Fruit fly (Drosophila melanogaster) whole organism, embryonic: ENCODE measurements around the gene mei-218.

Source experiments
- Camta ChIP-seq: fragments of 200-800 bp; sonication (Bioruptor generic); optimal IDR thresholded peaks from 2 replicates; lab custom pipeline; 2016; ENCODE audit warnings: missing biosample characterization, missing genetic modification characterization
- Jarid2 ChIP-seq: fragments of 200-800 bp; sonication (Bioruptor generic); optimal IDR thresholded peaks from 3 replicates; lab custom pipeline; 2017; ENCODE audit warnings: mild to moderate bottlenecking, missing biosample characterization, missing genetic modification reagents, missing genetic modification characterization
- ash1 ChIP-seq: fragments of 200-800 bp; sonication (Bioruptor generic); optimal IDR thresholded peaks from 2 replicates; lab custom pipeline; 2018; ENCODE audit warnings: missing biosample characterization, mild to moderate bottlenecking, missing genetic modification characterization
- ham ChIP-seq: fragments of 200-800 bp; sonication (Bioruptor generic); IDR thresholded peaks from 2 replicates; pipeline ENCODE4 v1.3.6; 2022; ENCODE audit warnings: missing biosample characterization, missing genetic modification characterization
- pita ChIP-seq: fragments of 200-800 bp; sonication (Bioruptor generic); optimal IDR thresholded peaks from 2 replicates; lab custom pipeline; 2017; ENCODE audit warnings: missing biosample characterization, mild to moderate bottlenecking, missing genetic modification characterization
- sd ChIP-seq: fragments of 200-800 bp; sonication (Bioruptor generic); optimal IDR thresholded peaks from 3 replicates; lab custom pipeline; 2018; ENCODE audit warnings: missing biosample characterization, mild to moderate bottlenecking, missing genetic modification characterization, moderate library complexity

DNA sequence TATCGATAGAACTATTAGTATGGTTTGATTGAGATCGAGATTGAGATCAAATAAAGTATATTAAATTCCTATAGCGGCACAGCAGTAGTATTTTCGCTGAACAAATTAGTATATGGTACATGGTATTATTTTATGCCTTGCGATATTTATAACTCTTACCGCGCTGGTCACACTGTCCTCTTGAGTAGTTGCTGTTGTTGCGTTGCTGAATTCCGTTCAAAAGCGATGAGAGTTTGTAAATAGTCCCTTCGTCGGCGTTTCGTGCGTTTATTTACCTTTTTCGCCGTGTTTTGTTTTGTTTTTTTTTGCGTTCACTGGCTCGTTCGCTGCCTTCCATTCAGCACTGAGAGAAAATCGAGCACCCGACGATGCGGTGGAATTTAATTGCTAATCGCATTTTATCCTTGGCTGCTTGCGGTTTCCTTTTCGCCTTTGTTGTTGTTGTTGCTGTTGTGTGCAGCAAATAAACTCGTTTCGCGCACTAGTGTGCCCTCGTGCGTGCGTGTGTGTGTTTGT, 35.3 kb downstream of the mei-218 start, which contains the start of gene CG5004:
- TF ChIP-seq sd, result peak; percentile 72
- TF ChIP-seq Camta (GFP tag; lab: Kevin White, UChicago), result no peak
- TF ChIP-seq ham (GFP tag; lab: Robert Waterston, UW), result no peak
- TF ChIP-seq ash1 (GFP tag; lab: Kevin White, UChicago), result no peak
- peak; percentile 87 for TF ChIP-seq Jarid2 (GFP tag; lab: Kevin White, UChicago)
- no peak for TF ChIP-seq pita (GFP tag; lab: Kevin White, UChicago)
